Worm (Caenorhabditis elegans): Measurements from ENCODE around the gene T07D4.5.

DNA sequence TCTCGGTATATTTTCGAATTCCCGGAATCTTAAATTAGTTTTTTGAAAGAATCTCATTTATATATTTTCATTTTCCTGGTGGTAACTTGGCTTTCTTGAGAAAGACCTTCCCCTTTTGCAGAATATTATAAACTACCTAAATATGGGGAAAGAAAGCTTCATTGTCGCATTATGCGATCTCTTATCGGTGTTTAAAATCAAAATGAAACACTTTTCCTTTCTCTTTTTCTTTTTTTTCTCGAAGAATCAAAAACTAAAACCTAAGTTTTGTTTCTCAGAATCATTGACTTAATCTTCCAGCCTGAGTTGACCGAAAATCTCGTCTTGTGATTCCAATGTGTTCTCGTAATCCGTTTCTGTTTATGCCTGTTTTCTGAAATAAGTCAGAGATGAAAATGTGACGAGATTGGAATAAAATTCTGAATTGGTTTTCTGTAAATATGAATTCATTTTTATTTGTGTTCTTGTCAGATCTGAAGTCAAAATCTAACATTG, 28.4 kb upstream of the T07D4.5 start:
- no peak for TF ChIP-seq ztf-23 (GFP tag; IDR thresholded peaks at IDR 0.05)
- no peak for TF ChIP-seq med-1 (GFP tag; optimal IDR thresholded peaks at IDR 0.05; ENCODE audit: insufficient read depth)
- TF ChIP-seq ztf-29 (GFP tag; IDR thresholded peaks at IDR 0.05) = no peak
- TF ChIP-seq cog-1 (tag; optimal IDR thresholded peaks at IDR 0.05) = no peak
- TF ChIP-seq tab-1 (GFP tag; IDR thresholded peaks at IDR 0.05) = no peak
- no peak for TF ChIP-seq klf-2 (GFP tag; conservative IDR thresholded peaks at IDR 0.05)
- no peak for TF ChIP-seq flt-1 (GFP tag; IDR thresholded peaks at IDR 0.05)
- no peak for TF ChIP-seq T22C8.4 (GFP tag; IDR thresholded peaks at IDR 0.05)
- no peak for TF ChIP-seq ref-1 (GFP tag; conservative IDR thresholded peaks at IDR 0.05)
